Worm (Caenorhabditis elegans) whole organism, L3 larva: ENCODE measurements around the gene Y81B9A.1.

Experiments used
- R02D3.7 ChIP-seq: fragments of 150-350 bp; optimal IDR thresholded peaks from 2 replicates; lab custom pipeline; 2014; ENCODE audit warnings: missing biosample characterization, missing genetic modification characterization
- aly-2 ChIP-seq: fragments of 150-350 bp; optimal IDR thresholded peaks from 2 replicates; lab custom pipeline; 2014; ENCODE audit warnings: missing biosample characterization, missing genetic modification characterization
- ceh-16 ChIP-seq: sonication (generic microtip); optimal IDR thresholded peaks from 2 replicates; lab custom pipeline; 2017; ENCODE audit warnings: missing biosample characterization, missing genetic modification characterization
- ceh-9 ChIP-seq: sonication (generic microtip); optimal IDR thresholded peaks from 2 replicates; lab custom pipeline; 2018; ENCODE audit warnings: missing biosample characterization, missing genetic modification characterization
- egl-27 ChIP-seq: sonication (generic microtip); optimal IDR thresholded peaks from 4 replicates; lab custom pipeline; 2017; ENCODE audit warnings: missing biosample characterization, missing genetic modification reagents, missing genetic modification characterization
- elt-2 ChIP-seq: sonication (generic microtip); optimal IDR thresholded peaks from 2 replicates; lab custom pipeline; 2016; ENCODE audit warnings: missing genetic modification reagents, mild to moderate bottlenecking, missing genetic modification characterization, missing compliant biosample characterization
- elt-3 ChIP-seq, 3 experiments: fragments of 150-350 bp in 1 of 3; sonication (generic microtip) in 2 of 3; optimal IDR thresholded peaks; 2 replicates in 2 of 3; 4 replicates in 1 of 3; lab custom pipeline; 2014 to 2017; ENCODE audit warnings: missing biosample characterization in 3 of 3, missing genetic modification characterization in 3 of 3
- fkh-10 ChIP-seq: sonication (generic microtip); optimal IDR thresholded peaks from 2 replicates; lab custom pipeline; 2017; ENCODE audit warnings: missing biosample characterization, missing genetic modification reagents, missing genetic modification characterization
- fkh-2 ChIP-seq: fragments of 150-350 bp; optimal IDR thresholded peaks from 2 replicates; lab custom pipeline; 2014; ENCODE audit warnings: missing biosample characterization, missing genetic modification reagents, missing genetic modification characterization
- fos-1 ChIP-seq: fragments of 150-350 bp; optimal IDR thresholded peaks from 2 replicates; lab custom pipeline; 2014; ENCODE audit warnings: missing biosample characterization, missing genetic modification characterization
- hmg-11 ChIP-seq: sonication (generic microtip); optimal IDR thresholded peaks from 2 replicates; lab custom pipeline; 2016; ENCODE audit warnings: missing genetic modification characterization, missing compliant biosample characterization
- lsy-12 ChIP-seq: sonication (generic microtip); optimal IDR thresholded peaks from 2 replicates; lab custom pipeline; 2016; ENCODE audit warnings: mild to moderate bottlenecking, missing genetic modification characterization, missing compliant biosample characterization
- mdl-1 ChIP-seq: fragments of 150-350 bp; optimal IDR thresholded peaks from 2 replicates; lab custom pipeline; 2014; ENCODE audit warnings: missing biosample characterization, missing genetic modification characterization
- mml-1 ChIP-seq: fragments of 150-350 bp; sonication (generic microtip); optimal IDR thresholded peaks from 3 replicates; lab custom pipeline; 2014; ENCODE audit warnings: missing biosample characterization, missing genetic modification characterization
- nfya-1 ChIP-seq: sonication (generic microtip); optimal IDR thresholded peaks from 2 replicates; lab custom pipeline; 2017; ENCODE audit warnings: missing genetic modification characterization, mild to moderate bottlenecking, missing compliant biosample characterization, antibody characterized with exemption, moderate library complexity; ENCODE audit not compliant: insufficient read depth
- nhr-12 ChIP-seq: fragments of 150-350 bp; optimal IDR thresholded peaks from 2 replicates; lab custom pipeline; 2014; ENCODE audit warnings: missing biosample characterization, missing genetic modification characterization
- nhr-237 ChIP-seq: fragments of 150-350 bp; optimal IDR thresholded peaks from 2 replicates; lab custom pipeline; 2014; ENCODE audit warnings: missing biosample characterization, missing genetic modification characterization
- nhr-25 ChIP-seq: sonication (generic microtip); optimal IDR thresholded peaks from 2 replicates; lab custom pipeline; 2017; ENCODE audit warnings: missing biosample characterization, missing genetic modification characterization
- nhr-28 ChIP-seq: fragments of 150-350 bp; optimal IDR thresholded peaks from 2 replicates; lab custom pipeline; 2014; ENCODE audit warnings: missing biosample characterization, missing genetic modification characterization
- nhr-43 ChIP-seq: sonication (generic microtip); optimal IDR thresholded peaks from 2 replicates; lab custom pipeline; 2016; ENCODE audit warnings: mild to moderate bottlenecking, missing genetic modification characterization, missing compliant biosample characterization; ENCODE audit not compliant: poor library complexity, severe bottlenecking
- nhr-76 ChIP-seq: fragments of 150-350 bp; sonication (generic microtip); optimal IDR thresholded peaks from 5 replicates; lab custom pipeline; 2014; ENCODE audit warnings: missing biosample characterization, missing genetic modification characterization
- nhr-77 ChIP-seq: fragments of 150-350 bp; optimal IDR thresholded peaks from 2 replicates; lab custom pipeline; 2014; ENCODE audit warnings: missing biosample characterization, missing genetic modification characterization
- sea-2 ChIP-seq: fragments of 150-350 bp; sonication (generic microtip); optimal IDR thresholded peaks from 4 replicates; lab custom pipeline; 2014; ENCODE audit warnings: missing biosample characterization, missing genetic modification reagents, missing genetic modification characterization
- tbx-2 ChIP-seq: sonication (generic microtip); optimal IDR thresholded peaks from 2 replicates; lab custom pipeline; 2016; ENCODE audit warnings: mild to moderate bottlenecking, missing genetic modification characterization, missing compliant biosample characterization
- unc-39 ChIP-seq: sonication (generic microtip); optimal IDR thresholded peaks from 4 replicates; lab custom pipeline; 2017; ENCODE audit warnings: missing biosample characterization, missing genetic modification characterization
- unc-62 ChIP-seq: fragments of 150-350 bp; sonication (generic microtip); optimal IDR thresholded peaks from 4 replicates; lab custom pipeline; 2014; ENCODE audit warnings: missing biosample characterization, missing genetic modification reagents, missing genetic modification characterization
- zag-1 ChIP-seq: fragments of 150-350 bp; optimal IDR thresholded peaks from 2 replicates; lab custom pipeline; 2014; ENCODE audit warnings: missing biosample characterization, missing genetic modification characterization
- ztf-11 ChIP-seq: fragments of 150-350 bp; optimal IDR thresholded peaks from 2 replicates; lab custom pipeline; 2014; ENCODE audit warnings: missing biosample characterization, missing genetic modification characterization
- ztf-4 ChIP-seq: fragments of 150-350 bp; optimal IDR thresholded peaks from 2 replicates; lab custom pipeline; 2014; ENCODE audit warnings: missing biosample characterization, missing genetic modification characterization

Y81B9A.1 gene

DNA sequence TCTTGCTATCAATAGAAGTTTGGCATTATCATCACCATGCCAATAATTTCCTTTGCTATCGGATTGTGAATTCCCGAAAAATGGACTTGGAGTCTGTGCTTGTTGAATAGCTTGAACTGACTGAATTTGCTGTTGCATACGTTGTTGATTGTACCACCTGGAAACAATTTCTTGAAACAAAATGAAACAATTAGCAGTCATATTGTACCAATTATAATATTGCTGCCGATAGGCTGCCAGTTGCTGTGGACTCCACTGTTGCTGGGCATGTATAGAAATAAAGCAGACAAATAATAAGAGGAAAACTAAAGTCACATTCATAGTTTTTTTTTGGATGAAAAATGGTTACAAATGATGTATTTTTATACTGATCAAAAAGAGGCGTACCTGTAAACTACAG lies 25.3 kb upstream of the Y81B9A.1 start, which contains the start of gene B0563.10:
B0563.10 (minus strand) TSS at position 325 of the 400 bp plus-strand sequence.
- TF ChIP-seq mdl-1 (tag; lab: Kevin White, UChicago) (no peak), fkh-10 (GFP tag; lab: Kevin White, UChicago) (no peak), unc-39 (tag; lab: Kevin White, UChicago) (no peak), nhr-237 (tag; lab: Kevin White, UChicago) (no peak), nhr-76 (tag; lab: Kevin White, UChicago) (no peak), R02D3.7 (tag; lab: Kevin White, UChicago) (no peak)

DNA sequence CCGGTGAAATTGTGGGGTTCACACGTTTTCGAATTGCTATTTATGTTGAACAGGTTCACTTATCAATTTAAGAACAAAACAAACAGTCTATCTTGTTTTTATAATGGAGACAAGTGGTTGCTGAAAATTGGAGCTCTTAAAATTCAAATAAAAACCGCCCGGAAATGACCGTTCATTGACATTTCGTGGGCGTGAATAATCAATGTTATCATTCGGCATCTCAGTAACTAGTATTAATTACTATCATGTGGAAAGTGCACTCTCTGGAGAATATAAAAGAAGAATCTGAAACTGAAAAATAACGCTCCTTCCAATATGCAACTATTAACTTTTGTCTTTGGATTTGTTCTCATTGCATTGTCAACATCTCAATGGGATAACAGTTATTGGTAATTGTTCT lies 24.0 kb upstream of the Y81B9A.1 start, which contains the start of gene B0563.9:
B0563.9 (plus strand) TSS at position 301 of the 400 bp plus-strand sequence.
- TF ChIP-seq nhr-237 (tag; lab: Kevin White, UChicago) (no peak), elt-3 (tag; optimal IDR thresholded peaks at IDR 0.05; lab: Kevin White, UChicago) (no peak), ztf-11 (tag; lab: Kevin White, UChicago) (no peak), nhr-77 (tag; lab: Kevin White, UChicago) (no peak), elt-2 (no peak), zag-1 (tag; lab: Kevin White, UChicago) (no peak), aly-2 (tag; lab: Kevin White, UChicago) (no peak), lsy-12 (tag; lab: Kevin White, UChicago) (no peak), unc-62 (no peak), nhr-28 (tag; lab: Kevin White, UChicago) (no peak), unc-39 (tag; lab: Kevin White, UChicago) (no peak)

- TF ChIP-seq unc-62, result no peak
- no peak for TF ChIP-seq nhr-28 (tag; lab: Kevin White, UChicago)
- no peak for TF ChIP-seq ztf-4 (tag; lab: Kevin White, UChicago)
- TF ChIP-seq tbx-2 (tag; lab: Kevin White, UChicago), result no peak
- TF ChIP-seq ceh-16 (tag; lab: Kevin White, UChicago), result no peak
- TF ChIP-seq nfya-1 (tag; lab: Kevin White, UChicago), result no peak
- no peak for TF ChIP-seq nhr-25 (tag; lab: Kevin White, UChicago)
- TF ChIP-seq mdl-1 (tag; lab: Kevin White, UChicago), result no peak
- no peak for TF ChIP-seq nhr-76 (tag; lab: Kevin White, UChicago)
- TF ChIP-seq elt-3 (tag; optimal IDR thresholded peaks at IDR 0.05; lab: Kevin White, UChicago), result no peak
- TF ChIP-seq aly-2 (tag; lab: Kevin White, UChicago), result no peak
- TF ChIP-seq fos-1 (tag; lab: Kevin White, UChicago), result no peak
Observed at ce11 chrX:9170058-9170457, 22.2 kb upstream of the Y81B9A.1 start.

DNA sequence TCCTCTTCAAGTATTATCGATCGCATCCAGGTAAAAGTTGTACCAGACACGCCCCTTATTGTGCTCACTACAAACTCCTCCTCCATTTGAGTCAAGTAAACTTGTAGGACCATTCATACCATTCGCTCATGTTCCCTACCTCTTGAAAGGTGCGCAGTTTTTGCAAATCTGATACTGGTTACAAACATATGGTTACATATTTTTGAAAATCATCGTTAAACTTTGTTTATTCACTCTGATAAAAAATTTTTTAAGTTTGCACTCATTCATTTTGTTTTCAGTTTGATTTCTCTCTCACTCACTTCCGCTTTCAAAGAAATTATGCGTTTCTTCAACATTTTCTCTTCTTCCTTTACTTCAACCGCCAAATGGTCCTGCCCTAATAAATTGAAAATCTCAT lies 21.0 kb upstream of the Y81B9A.1 start, which contains the start of gene B0563.1:
B0563.1 (plus strand) TSS at position 301 of the 400 bp plus-strand sequence.
- TF ChIP-seq ceh-9 (no peak), fos-1 (tag; lab: Kevin White, UChicago) (no peak), tbx-2 (tag; lab: Kevin White, UChicago) (no peak)

DNA sequence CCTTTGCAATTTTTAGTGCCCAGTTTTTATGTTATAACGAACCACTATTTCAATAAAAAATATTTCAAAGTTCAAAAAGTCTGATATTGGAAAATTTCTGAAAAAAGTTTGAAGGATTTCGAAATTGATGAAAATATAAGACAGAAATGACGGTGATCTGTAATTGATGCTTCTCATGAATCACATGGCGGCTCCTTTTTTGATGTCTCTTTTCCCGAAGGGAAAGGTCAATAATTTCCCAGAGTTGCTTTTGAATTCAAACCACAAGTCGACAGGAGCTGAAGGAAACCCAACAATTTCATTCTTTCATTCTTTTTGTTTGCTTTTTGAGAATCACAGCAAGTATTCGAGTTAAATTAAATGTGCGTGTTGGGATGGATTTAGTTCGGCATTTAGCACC lies 20.0 kb upstream of the Y81B9A.1 start, which contains the start of gene B0563.18:
B0563.18 (plus strand) TSS at position 301 of the 400 bp plus-strand sequence.
- TF ChIP-seq unc-39 (tag; lab: Kevin White, UChicago), result no peak
- no peak for TF ChIP-seq ztf-4 (tag; lab: Kevin White, UChicago)
- no peak for TF ChIP-seq ceh-16 (tag; lab: Kevin White, UChicago)
- TF ChIP-seq nhr-43, result no peak
- TF ChIP-seq nhr-237 (tag; lab: Kevin White, UChicago), result no peak
- no peak for TF ChIP-seq ceh-9
- no peak for TF ChIP-seq hmg-11 (tag; lab: Kevin White, UChicago)
- TF ChIP-seq fkh-2 (tag; lab: Kevin White, UChicago), result no peak
- TF ChIP-seq lsy-12 (tag; lab: Kevin White, UChicago), result no peak
- TF ChIP-seq R02D3.7 (tag; lab: Kevin White, UChicago), result no peak
- TF ChIP-seq egl-27 (tag; lab: Kevin White, UChicago), result no peak
- TF ChIP-seq fkh-10 (GFP tag; lab: Kevin White, UChicago), result no peak
- no peak for TF ChIP-seq nhr-25 (tag; lab: Kevin White, UChicago)
- no peak for TF ChIP-seq sea-2 (GFP tag; lab: Kevin White, UChicago)
- no peak for TF ChIP-seq nhr-76 (tag; lab: Kevin White, UChicago)

ce11 chrX:9172733-9173132 lies 19.5 kb upstream of the Y81B9A.1 start:
- TF ChIP-seq ztf-11 (tag; lab: Kevin White, UChicago), result no peak
- no peak for TF ChIP-seq nhr-12 (tag; lab: Kevin White, UChicago)
- TF ChIP-seq nhr-28 (tag; lab: Kevin White, UChicago), result no peak
- no peak for TF ChIP-seq mml-1 (tag; lab: Kevin White, UChicago)
- TF ChIP-seq ceh-9, result no peak
